Worm (Caenorhabditis elegans) whole organism, early embryonic: ENCODE measurements around the gene M163.9.

ENCODE experiments used
- B0310.2 ChIP-seq: sonication (generic microtip); optimal IDR thresholded peaks from 2 replicates; lab custom pipeline; 2016; ENCODE audit warnings: mild to moderate bottlenecking, missing genetic modification characterization, missing compliant biosample characterization
- aly-1 ChIP-seq: sonication (generic microtip); optimal IDR thresholded peaks from 2 replicates; lab custom pipeline; 2016; ENCODE audit warnings: missing genetic modification characterization, missing compliant biosample characterization
- ama-1 ChIP-seq: fragments of 150-350 bp; optimal IDR thresholded peaks from 2 replicates; lab custom pipeline; 2014
- ceh-36 ChIP-seq: sonication (generic microtip); optimal IDR thresholded peaks from 2 replicates; lab custom pipeline; 2016; ENCODE audit warnings: missing genetic modification characterization, inconsistent platforms, missing compliant biosample characterization
- ets-7 ChIP-seq: sonication (generic microtip); optimal IDR thresholded peaks from 2 replicates; lab custom pipeline; 2016; ENCODE audit warnings: missing genotype, missing genetic modification characterization, missing compliant biosample characterization
- flt-1 ChIP-seq: fragments of 200-800 bp; sonication (Bioruptor generic); IDR thresholded peaks from 2 replicates; pipeline ENCODE4 v1.3.6; 2022; ENCODE audit warnings: missing genetic modification characterization, missing compliant biosample characterization
- hmbx-1 ChIP-seq: sonication (generic microtip); optimal IDR thresholded peaks from 2 replicates; lab custom pipeline; 2016; ENCODE audit warnings: mild to moderate bottlenecking, missing genetic modification characterization, missing compliant biosample characterization
- hmg-4 ChIP-seq: fragments of 200-800 bp; sonication (Bioruptor generic); optimal IDR thresholded peaks from 2 replicates; lab custom pipeline; 2018; ENCODE audit warnings: mild to moderate bottlenecking, missing genetic modification characterization, missing compliant biosample characterization
- hnd-1 ChIP-seq: sonication (generic microtip); optimal IDR thresholded peaks from 2 replicates; lab custom pipeline; 2016; ENCODE audit warnings: missing genetic modification characterization, missing compliant biosample characterization
- pes-1 ChIP-seq: fragments of 200-800 bp; sonication (Bioruptor generic); IDR thresholded peaks from 2 replicates; pipeline ENCODE4 v1.3.6; 2022; ENCODE audit warnings: missing genetic modification reagents, missing genetic modification characterization, missing compliant biosample characterization
- sea-1 ChIP-seq: fragments of 200-800 bp; sonication (Bioruptor generic); conservative IDR thresholded peaks from 2 replicates; pipeline ENCODE4 v1.3.6; 2022; ENCODE audit warnings: missing genetic modification characterization, missing compliant biosample characterization
- tbx-11 ChIP-seq: fragments of 200-800 bp; sonication (Bioruptor generic); IDR thresholded peaks from 2 replicates; pipeline ENCODE4 v1.3.6; 2022; ENCODE audit warnings: missing genetic modification characterization, missing compliant biosample characterization
- tbx-37 ChIP-seq: fragments of 200-800 bp; sonication (Bioruptor generic); conservative IDR thresholded peaks from 2 replicates; pipeline ENCODE4 v1.3.6; 2022; ENCODE audit warnings: missing genetic modification reagents, missing genetic modification characterization, missing compliant biosample characterization
- tra-4 ChIP-seq: sonication (generic microtip); optimal IDR thresholded peaks from 2 replicates; lab custom pipeline; 2017; ENCODE audit warnings: missing genetic modification characterization, missing compliant biosample characterization

DNA sequence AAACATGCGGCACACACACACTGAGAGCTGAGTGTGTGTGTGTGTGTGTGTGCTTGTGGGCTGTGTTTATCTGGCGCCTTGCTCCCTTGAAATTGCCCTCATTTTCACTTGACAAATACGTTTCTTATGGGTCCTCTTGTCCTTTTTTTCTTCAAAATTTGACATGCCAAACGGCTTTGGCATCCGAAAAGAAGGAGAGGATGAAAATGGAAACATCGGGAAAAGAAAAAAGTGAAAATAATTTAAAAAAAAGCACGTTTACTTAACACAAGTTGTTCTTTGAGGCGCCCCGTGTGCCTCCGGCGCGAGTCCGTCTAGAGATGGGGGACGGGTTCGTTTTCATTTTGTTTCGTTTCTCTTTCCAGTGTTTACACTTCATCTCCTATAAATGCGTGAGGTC is 25.7 kb downstream of the M163.9 start:
- no peak for TF ChIP-seq tra-4 (tag; lab: Kevin White, UChicago)
- TF ChIP-seq tbx-37 (GFP tag; lab: Robert Waterston, UW) = no peak
- no peak for TF ChIP-seq ama-1 (lab: Kevin White, UChicago)
- TF ChIP-seq ets-7 (tag; lab: Kevin White, UChicago) = no peak
- no peak for TF ChIP-seq flt-1 (GFP tag; lab: Robert Waterston, UW)
- no peak for TF ChIP-seq hnd-1 (tag; lab: Kevin White, UChicago)
- TF ChIP-seq aly-1 (tag; lab: Kevin White, UChicago) = no peak
- TF ChIP-seq hmbx-1 (tag; lab: Kevin White, UChicago) = no peak
- TF ChIP-seq pes-1 = no peak
- TF ChIP-seq ceh-36 (tag; lab: Kevin White, UChicago) = no peak
- TF ChIP-seq tbx-11 (GFP tag; lab: Robert Waterston, UW) = no peak
- TF ChIP-seq hmg-4 (GFP tag; lab: Kevin White, UChicago) = no peak
- no peak for TF ChIP-seq B0310.2 (tag; lab: Kevin White, UChicago)
- TF ChIP-seq sea-1 (GFP tag; lab: Robert Waterston, UW) = no peak
